Fruit fly (Drosophila melanogaster) whole organism, embryonic: ENCODE data around the gene CG5565.

Experiments used
- Atf3 ChIP-seq: fragments of 200-800 bp; sonication (Bioruptor generic); optimal IDR thresholded peaks from 3 replicates; lab custom pipeline; 2016; ENCODE audit warnings: missing biosample characterization, missing genetic modification characterization
- Awh ChIP-seq: fragments of 200-800 bp; sonication (Bioruptor generic); IDR thresholded peaks from 2 replicates; pipeline ENCODE4, ENCODE4 v1.3.6; 2022; ENCODE audit warnings: missing biosample characterization, missing genetic modification characterization
- BtbVII ChIP-seq: fragments of 200-800 bp; sonication (Bioruptor generic); optimal IDR thresholded peaks from 3 replicates; lab custom pipeline; 2017; ENCODE audit warnings: missing biosample characterization, mild to moderate bottlenecking, missing genetic modification characterization
- CG10366 ChIP-seq: fragments of 200-800 bp; sonication (Bioruptor generic); IDR thresholded peaks from 2 replicates; pipeline ENCODE4 v1.3.6; 2022; ENCODE audit warnings: missing biosample characterization, missing genetic modification characterization
- CG10565 ChIP-seq: fragments of 200-800 bp; sonication (Bioruptor generic); optimal IDR thresholded peaks from 3 replicates; lab custom pipeline; 2016; ENCODE audit warnings: missing biosample characterization, mild to moderate bottlenecking, missing genetic modification characterization
- CG11456 ChIP-seq: fragments of 200-800 bp; sonication (Bioruptor generic); IDR thresholded peaks from 3 replicates; pipeline ENCODE4 v1.3.6; 2022; ENCODE audit warnings: missing biosample characterization, missing genetic modification characterization
- CG12744 ChIP-seq: fragments of 200-800 bp; sonication (Bioruptor generic); optimal IDR thresholded peaks from 2 replicates; lab custom pipeline; 2016; ENCODE audit warnings: missing biosample characterization, missing genetic modification characterization
- CG13287 ChIP-seq: fragments of 200-800 bp; sonication (Bioruptor generic); IDR thresholded peaks from 2 replicates; pipeline ENCODE4 v1.3.6; 2022; ENCODE audit warnings: missing biosample characterization, missing genetic modification characterization; ENCODE audit not compliant: partially characterized antibody
- CG15011 ChIP-seq: fragments of 200-800 bp; sonication (Bioruptor generic); optimal IDR thresholded peaks from 3 replicates; lab custom pipeline; 2018; ENCODE audit warnings: missing biosample characterization, mild to moderate bottlenecking, missing genetic modification characterization
- CG16779 ChIP-seq: fragments of 200-800 bp; sonication (Bioruptor generic); IDR thresholded peaks from 2 replicates; pipeline ENCODE4 v1.3.6; 2022; ENCODE audit warnings: missing biosample characterization, missing genetic modification characterization
- CG33557 ChIP-seq: fragments of 200-800 bp; sonication (Bioruptor generic); optimal IDR thresholded peaks from 2 replicates; lab custom pipeline; 2019; ENCODE audit warnings: missing biosample characterization, mild to moderate bottlenecking, missing genetic modification characterization, moderate library complexity
- CG34376 ChIP-seq: fragments of 200-800 bp; sonication (Bioruptor generic); optimal IDR thresholded peaks from 2 replicates; lab custom pipeline; 2018; ENCODE audit warnings: missing biosample characterization, mild to moderate bottlenecking, missing genetic modification characterization
- CG43689 ChIP-seq: fragments of 200-800 bp; sonication (Bioruptor generic); IDR thresholded peaks from 2 replicates; pipeline ENCODE4 v1.3.6; 2022; ENCODE audit warnings: missing biosample characterization, missing genetic modification characterization
- CG4707 ChIP-seq: fragments of 200-800 bp; sonication (Bioruptor generic); optimal IDR thresholded peaks from 2 replicates; lab custom pipeline; 2018; ENCODE audit warnings: missing biosample characterization, mild to moderate bottlenecking, missing genetic modification characterization, moderate library complexity
- CG5180 ChIP-seq: fragments of 200-800 bp; sonication (Bioruptor generic); optimal IDR thresholded peaks from 3 replicates; lab custom pipeline; 2017; ENCODE audit warnings: missing biosample characterization, missing genetic modification characterization, mild to moderate bottlenecking, moderate library complexity, missing genetic modification reagents
- CG5245 ChIP-seq: fragments of 200-800 bp; sonication (Bioruptor generic); optimal IDR thresholded peaks from 3 replicates; lab custom pipeline; 2016; ENCODE audit warnings: missing biosample characterization, missing genetic modification characterization
- CG6689 ChIP-seq: fragments of 200-800 bp; sonication (Bioruptor generic); IDR thresholded peaks from 2 replicates; pipeline ENCODE4 v1.3.6; 2022; ENCODE audit warnings: missing biosample characterization, missing genetic modification characterization
- CG6813 ChIP-seq: fragments of 200-800 bp; sonication (Bioruptor generic); optimal IDR thresholded peaks from 2 replicates; lab custom pipeline; 2017; ENCODE audit warnings: missing biosample characterization, missing genetic modification characterization, mild to moderate bottlenecking, moderate library complexity, missing genetic modification reagents
- CG8765 ChIP-seq: fragments of 200-800 bp; sonication (Bioruptor generic); IDR thresholded peaks from 2 replicates; pipeline ENCODE4 v1.3.6; 2022; ENCODE audit warnings: missing biosample characterization, missing genetic modification characterization
- CG9215 ChIP-seq: fragments of 200-800 bp; sonication (Bioruptor generic); IDR thresholded peaks from 2 replicates; pipeline ENCODE4 v1.3.6; 2022; ENCODE audit warnings: missing biosample characterization, missing genetic modification characterization
- CTCF ChIP-seq: fragments of 200-800 bp; sonication (Bioruptor generic); optimal IDR thresholded peaks from 2 replicates; lab custom pipeline; 2017; ENCODE audit warnings: missing biosample characterization, mild to moderate bottlenecking, missing genetic modification characterization, moderate library complexity
- D ChIP-seq, 2 experiments: fragments of 200-800 bp in 1 of 2; fragments of >200 bp in 1 of 2; sonication (Bioruptor generic) in 1 of 2; optimal IDR thresholded peaks; 2 replicates in 1 of 2; 3 replicates in 1 of 2; lab custom pipeline; 2017; ENCODE audit warnings: mild to moderate bottlenecking in 1 of 2, missing biosample characterization in 1 of 2, missing genetic modification characterization in 1 of 2, missing genetic modification reagents in 1 of 2
- Elba2 ChIP-seq: fragments of 200-800 bp; sonication (Bioruptor generic); optimal IDR thresholded peaks from 3 replicates; lab custom pipeline; 2016; ENCODE audit warnings: missing biosample characterization, missing genetic modification characterization
- Gsc ChIP-seq: fragments of 200-800 bp; sonication (Bioruptor generic); IDR thresholded peaks from 2 replicates; pipeline ENCODE4 v1.3.6; 2022; ENCODE audit warnings: missing biosample characterization, missing genetic modification characterization
- Myb ChIP-seq: fragments of 200-800 bp; sonication (Bioruptor generic); optimal IDR thresholded peaks from 2 replicates; lab custom pipeline; 2016; ENCODE audit warnings: missing biosample characterization, missing genetic modification characterization
- Opbp ChIP-seq: fragments of 200-800 bp; sonication (Bioruptor generic); IDR thresholded peaks from 3 replicates; pipeline ENCODE4 v1.3.6; 2022; ENCODE audit warnings: missing biosample characterization, missing genetic modification characterization; ENCODE audit not compliant: partially characterized antibody
- Rx ChIP-seq: fragments of 200-800 bp; sonication (Bioruptor generic); IDR thresholded peaks from 2 replicates; pipeline ENCODE4 v1.3.6; 2022; ENCODE audit warnings: missing biosample characterization, missing genetic modification characterization
- Side ChIP-seq: fragments of 200-800 bp; sonication (Bioruptor generic); optimal IDR thresholded peaks from 2 replicates; lab custom pipeline; 2016; ENCODE audit warnings: missing biosample characterization, missing genetic modification characterization
- TFAM ChIP-seq: fragments of 200-800 bp; sonication (Bioruptor generic); optimal IDR thresholded peaks from 2 replicates; lab custom pipeline; 2017; ENCODE audit warnings: missing biosample characterization, missing genetic modification characterization, inconsistent platforms
- Xbp1 ChIP-seq: fragments of 200-800 bp; sonication (Bioruptor generic); optimal IDR thresholded peaks from 3 replicates; lab custom pipeline; 2016; ENCODE audit warnings: missing biosample characterization, mild to moderate bottlenecking, missing genetic modification characterization
- aop ChIP-seq: fragments of 200-800 bp; sonication (Bioruptor generic); IDR thresholded peaks from 2 replicates; pipeline ENCODE4 v1.3.6; 2022; ENCODE audit warnings: missing biosample characterization, missing genetic modification characterization
- br ChIP-seq: fragments of >200 bp; optimal IDR thresholded peaks from 2 replicates; lab custom pipeline; 2017
- btn ChIP-seq: fragments of 200-800 bp; sonication (Bioruptor generic); optimal IDR thresholded peaks from 2 replicates; lab custom pipeline; 2016; ENCODE audit warnings: missing biosample characterization, missing genetic modification characterization
- cas ChIP-seq: fragments of 200-800 bp; sonication (Bioruptor generic); IDR thresholded peaks from 2 replicates; pipeline ENCODE4 v1.3.6; 2022; ENCODE audit warnings: missing biosample characterization, missing genetic modification characterization
- ci ChIP-seq: fragments of 200-800 bp; sonication (Bioruptor generic); IDR thresholded peaks from 3 replicates; pipeline ENCODE4 v1.3.6; 2022; ENCODE audit warnings: missing biosample characterization, missing genetic modification characterization
- da ChIP-seq: fragments of 200-800 bp; sonication (Bioruptor generic); optimal IDR thresholded peaks from 2 replicates; lab custom pipeline; 2016; ENCODE audit warnings: missing biosample characterization, missing genetic modification characterization
- dmrt99B ChIP-seq: fragments of 200-800 bp; sonication (Bioruptor generic); optimal IDR thresholded peaks from 2 replicates; lab custom pipeline; 2018; ENCODE audit warnings: missing biosample characterization, mild to moderate bottlenecking, missing genetic modification characterization, moderate library complexity
- ftz-f1 ChIP-seq: fragments of 200-800 bp; sonication (Bioruptor generic); optimal IDR thresholded peaks from 2 replicates; lab custom pipeline; 2016; ENCODE audit warnings: missing biosample characterization, missing genetic modification characterization
- grn ChIP-seq: fragments of 200-800 bp; sonication (Bioruptor generic); optimal IDR thresholded peaks from 3 replicates; lab custom pipeline; 2017; ENCODE audit warnings: missing biosample characterization, missing genetic modification characterization
- kah ChIP-seq: fragments of 200-800 bp; sonication (Bioruptor generic); optimal IDR thresholded peaks from 2 replicates; lab custom pipeline; 2018; ENCODE audit warnings: missing biosample characterization, mild to moderate bottlenecking, missing genetic modification characterization
- kni ChIP-seq: fragments of 200-800 bp; sonication (Bioruptor generic); optimal IDR thresholded peaks from 3 replicates; lab custom pipeline; 2017; ENCODE audit warnings: mild to moderate bottlenecking, missing biosample characterization, missing genetic modification reagents, missing genetic modification characterization
- maf-S ChIP-seq: fragments of 200-800 bp; sonication (Bioruptor generic); optimal IDR thresholded peaks from 2 replicates; lab custom pipeline; 2016; ENCODE audit warnings: missing biosample characterization, missing genetic modification characterization
- nerfin-2 ChIP-seq: fragments of 200-800 bp; sonication (Bioruptor generic); IDR thresholded peaks from 2 replicates; pipeline ENCODE4 v1.3.6; 2022; ENCODE audit warnings: missing biosample characterization, missing genetic modification characterization; ENCODE audit not compliant: partially characterized antibody
- onecut ChIP-seq: fragments of 200-800 bp; sonication (Bioruptor generic); IDR thresholded peaks from 2 replicates; pipeline ENCODE4 v1.3.6; 2022; ENCODE audit warnings: missing biosample characterization, missing genetic modification characterization
- org-1 ChIP-seq: fragments of 200-800 bp; sonication (Bioruptor generic); optimal IDR thresholded peaks from 2 replicates; lab custom pipeline; 2017; ENCODE audit warnings: missing biosample characterization, missing genetic modification characterization
- pho ChIP-seq: fragments of 200-800 bp; sonication (Bioruptor generic); optimal IDR thresholded peaks from 2 replicates; lab custom pipeline; 2016; ENCODE audit warnings: missing biosample characterization, missing genetic modification characterization
- pros ChIP-seq: fragments of 200-800 bp; sonication (Bioruptor generic); optimal IDR thresholded peaks from 3 replicates; lab custom pipeline; 2019; ENCODE audit warnings: missing biosample characterization, mild to moderate bottlenecking, missing genetic modification characterization, moderate library complexity
- sens ChIP-seq: fragments of 200-800 bp; sonication (Bioruptor generic); peaks from one replicate; lab custom pipeline; 2016; ENCODE audit warnings: missing biosample characterization, missing genetic modification characterization
- seq ChIP-seq: fragments of 200-800 bp; sonication (Bioruptor generic); IDR thresholded peaks from 2 replicates; pipeline ENCODE4 v1.3.6; 2022; ENCODE audit warnings: missing biosample characterization, missing genetic modification characterization
- slbo ChIP-seq: fragments of 200-800 bp; sonication (Bioruptor generic); IDR thresholded peaks from 2 replicates; pipeline ENCODE4 v1.3.6; 2022; ENCODE audit warnings: missing biosample characterization, missing genetic modification characterization
- twi ChIP-seq: fragments of 200-800 bp; optimal IDR thresholded peaks from 2 replicates; lab custom pipeline; 2019; ENCODE audit warnings: missing biosample characterization, mild to moderate bottlenecking, missing genetic modification characterization, moderate library complexity
- vvl ChIP-seq: fragments of 200-800 bp; sonication (Bioruptor generic); IDR thresholded peaks from 2 replicates; pipeline ENCODE4 v1.3.6; 2022; ENCODE audit warnings: missing biosample characterization, missing genetic modification characterization
- yki ChIP-seq: fragments of >200 bp; optimal IDR thresholded peaks from 3 replicates; lab custom pipeline; 2018

The CG5565 gene

DNA sequence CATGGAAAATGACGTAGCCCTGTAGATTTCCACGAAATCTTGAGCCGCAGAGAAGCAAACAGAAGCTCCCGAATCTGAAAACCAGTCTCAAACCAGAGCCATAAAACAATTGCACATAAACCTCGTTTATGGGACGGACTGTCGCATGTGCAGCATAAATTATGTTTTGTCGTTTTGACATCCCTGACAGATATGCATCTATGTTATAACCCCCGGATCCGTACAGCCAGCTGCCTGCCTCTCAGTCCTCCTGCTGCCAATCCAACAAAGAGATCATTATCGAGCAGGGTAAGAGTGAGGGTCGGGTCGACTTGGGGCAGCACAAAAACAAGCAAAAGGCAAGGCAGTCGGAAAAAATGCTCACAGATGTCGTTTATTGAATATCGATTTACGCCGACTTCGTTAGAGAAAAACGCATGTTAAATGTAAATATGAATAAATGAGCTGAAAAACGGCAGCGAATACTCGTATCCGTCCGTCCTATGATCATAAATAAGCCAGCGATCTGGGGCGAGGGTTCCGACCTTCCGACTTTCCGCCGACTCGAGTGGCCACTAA lies 49.3 kb upstream of the CG5565 start (continued):
- no peak for TF ChIP-seq CG15011 (GFP tag; lab: Kevin White, UChicago)
- TF ChIP-seq CG16779 (GFP tag; lab: Robert Waterston, UW): no peak
- peak; percentile 65 for TF ChIP-seq onecut
- no peak for TF ChIP-seq aop
- TF ChIP-seq CG4707: no peak
- TF ChIP-seq CG8765 (GFP tag; lab: Robert Waterston, UW): no peak
- TF ChIP-seq pho (GFP tag; lab: Kevin White, UChicago): no peak
- no peak for TF ChIP-seq CG5180 (GFP tag; lab: Kevin White, UChicago)
- TF ChIP-seq kah (GFP tag; lab: Kevin White, UChicago): no peak
- TF ChIP-seq CG34376 (GFP tag; lab: Kevin White, UChicago): no peak
- no peak for TF ChIP-seq dmrt99B (tag; lab: Kevin White, UChicago)
- no peak for TF ChIP-seq CG13287
- no peak for TF ChIP-seq maf-S (GFP tag; lab: Kevin White, UChicago)
- TF ChIP-seq CG43689: no peak
- peak; percentile 93 for TF ChIP-seq grn (GFP tag; lab: Kevin White, UChicago)
- TF ChIP-seq sens (GFP tag; lab: Kevin White, UChicago): peak; percentile 49
- TF ChIP-seq CG10565: no peak
- no peak for TF ChIP-seq Myb (GFP tag; lab: Kevin White, UChicago)
- TF ChIP-seq CG11456 (GFP tag; lab: Robert Waterston, UW): 0 out of 3 replicates have a peak, but pooled peaks have one; percentile 42
- no peak for TF ChIP-seq Opbp
- no peak for TF ChIP-seq CG6689 (GFP tag; lab: Robert Waterston, UW)
- TF ChIP-seq kni (GFP tag; lab: Kevin White, UChicago): peak; percentile 82
- no peak for TF ChIP-seq TFAM
- TF ChIP-seq Xbp1 (GFP tag; lab: Kevin White, UChicago): no peak
- TF ChIP-seq Atf3 (GFP tag; lab: Kevin White, UChicago): no peak
- no peak for TF ChIP-seq CG10366 (GFP tag; lab: Robert Waterston, UW)
- TF ChIP-seq Gsc (GFP tag; lab: Robert Waterston, UW): no peak
- TF ChIP-seq Elba2 (GFP tag; lab: Kevin White, UChicago): no peak
- 0 out of 2 replicates have a peak, but pooled peaks have one; percentile 13 for TF ChIP-seq vvl (GFP tag; lab: Robert Waterston, UW)
- TF ChIP-seq da: no peak
- no peak for TF ChIP-seq cas (GFP tag; lab: Robert Waterston, UW)
- TF ChIP-seq twi: peak; percentile 70
- no peak for TF ChIP-seq btn (GFP tag; lab: Kevin White, UChicago)
- TF ChIP-seq br (lab: Kevin White, UChicago): no peak
- no peak for TF ChIP-seq CG6813
- TF ChIP-seq nerfin-2 (GFP tag; lab: Robert Waterston, UW): no peak
- TF ChIP-seq ftz-f1 (GFP tag; lab: Kevin White, UChicago): no peak
- TF ChIP-seq slbo (GFP tag; lab: Robert Waterston, UW): no peak
- TF ChIP-seq CG9215 (GFP tag; lab: Robert Waterston, UW): no peak
- TF ChIP-seq CG5245 (GFP tag; lab: Kevin White, UChicago): no peak
- TF ChIP-seq BtbVII (GFP tag; lab: Kevin White, UChicago): no peak
- no peak for TF ChIP-seq org-1 (GFP tag; lab: Kevin White, UChicago)
- no peak for TF ChIP-seq CG12744 (GFP tag; lab: Kevin White, UChicago)
- TF ChIP-seq ci (GFP tag; lab: Robert Waterston, UW): no peak
- peak; percentile 63 for TF ChIP-seq D (optimal IDR thresholded peaks at IDR 0.05; lab: Kevin White, UChicago)
- no peak for TF ChIP-seq D (GFP tag; optimal IDR thresholded peaks at IDR 0.05; lab: Kevin White, UChicago)
- TF ChIP-seq pros: peak; percentile 74
- TF ChIP-seq CG33557: no peak
- TF ChIP-seq seq (GFP tag; lab: Robert Waterston, UW): no peak
- no peak for TF ChIP-seq Side (GFP tag; lab: Kevin White, UChicago)
- no peak for TF ChIP-seq yki
- TF ChIP-seq CTCF (GFP tag; lab: Kevin White, UChicago): no peak
- no peak for TF ChIP-seq Rx (GFP tag; lab: Robert Waterston, UW)
- TF ChIP-seq Awh (GFP tag; lab: Robert Waterston, UW): 0 out of 2 replicates have a peak, but pooled peaks have one; percentile 22
